Worm (Caenorhabditis elegans): ENCODE data around the gene sdpn-1.

ce11 chrX:7953063-7953337 lies 45.0 kb downstream of the sdpn-1 start:
- TF ChIP-seq snpc-4 (tag; optimal IDR thresholded peaks at IDR 0.05): no peak
- peak in 1 of 2 experiments; percentile 30 for TF ChIP-seq lsy-2 (tag; optimal IDR thresholded peaks at IDR 0.05)
- no peak for TF ChIP-seq mdl-1 (tag; optimal IDR thresholded peaks at IDR 0.05)
- TF ChIP-seq F13H6.1 (tag; optimal IDR thresholded peaks at IDR 0.05): no peak
- TF ChIP-seq unc-39 (tag; optimal IDR thresholded peaks at IDR 0.05): no peak
- no peak for TF ChIP-seq nhr-11 (tag; optimal IDR thresholded peaks at IDR 0.05)
- TF ChIP-seq elt-3 (tag; optimal IDR thresholded peaks at IDR 0.05): no peak
- no peak for TF ChIP-seq gmeb-1 (tag; optimal IDR thresholded peaks at IDR 0.05)
- TF ChIP-seq nhr-77 (tag; optimal IDR thresholded peaks at IDR 0.05): no peak
- TF ChIP-seq ztf-11 (tag; optimal IDR thresholded peaks at IDR 0.05): no peak
- no peak for TF ChIP-seq fos-1 (tag; optimal IDR thresholded peaks at IDR 0.05)
